Fruit fly (Drosophila melanogaster): ENCODE measurements around the gene Cpr76Ba.

dm6 chr3L:19516547-19516946, 1.6 kb downstream of the Cpr76Ba start:
- TF ChIP-seq CG7045 (GFP tag; optimal IDR thresholded peaks at IDR 0.05) (peak; percentile 51), CG12768 (GFP tag; optimal IDR thresholded peaks at IDR 0.05) (no peak), CG14711 (tag; optimal IDR thresholded peaks at IDR 0.05) (no peak), kay (GFP tag; ENCODE audit: borderline replicate concordance) (no peak), CG1620 (GFP tag; optimal IDR thresholded peaks at IDR 0.05) (no peak), tj (GFP tag; optimal IDR thresholded peaks at IDR 0.05) (no peak), CG33017 (tag; optimal IDR thresholded peaks at IDR 0.05) (peak; percentile 2), CG5204 (GFP tag; optimal IDR thresholded peaks at IDR 0.05) (peak; percentile 46), Hr96 (GFP tag; optimal IDR thresholded peaks at IDR 0.05) (peak; percentile 70), cic (GFP tag; optimal IDR thresholded peaks at IDR 0.05) (no peak), pad (GFP tag; optimal IDR thresholded peaks at IDR 0.05) (no peak), bab1 (GFP tag; optimal IDR thresholded peaks at IDR 0.05) (no peak), cnc (optimal IDR thresholded peaks at IDR 0.05) (no peak)
